Worm (Caenorhabditis elegans): ENCODE measurements around the gene str-149.

The str-149 gene

DNA sequence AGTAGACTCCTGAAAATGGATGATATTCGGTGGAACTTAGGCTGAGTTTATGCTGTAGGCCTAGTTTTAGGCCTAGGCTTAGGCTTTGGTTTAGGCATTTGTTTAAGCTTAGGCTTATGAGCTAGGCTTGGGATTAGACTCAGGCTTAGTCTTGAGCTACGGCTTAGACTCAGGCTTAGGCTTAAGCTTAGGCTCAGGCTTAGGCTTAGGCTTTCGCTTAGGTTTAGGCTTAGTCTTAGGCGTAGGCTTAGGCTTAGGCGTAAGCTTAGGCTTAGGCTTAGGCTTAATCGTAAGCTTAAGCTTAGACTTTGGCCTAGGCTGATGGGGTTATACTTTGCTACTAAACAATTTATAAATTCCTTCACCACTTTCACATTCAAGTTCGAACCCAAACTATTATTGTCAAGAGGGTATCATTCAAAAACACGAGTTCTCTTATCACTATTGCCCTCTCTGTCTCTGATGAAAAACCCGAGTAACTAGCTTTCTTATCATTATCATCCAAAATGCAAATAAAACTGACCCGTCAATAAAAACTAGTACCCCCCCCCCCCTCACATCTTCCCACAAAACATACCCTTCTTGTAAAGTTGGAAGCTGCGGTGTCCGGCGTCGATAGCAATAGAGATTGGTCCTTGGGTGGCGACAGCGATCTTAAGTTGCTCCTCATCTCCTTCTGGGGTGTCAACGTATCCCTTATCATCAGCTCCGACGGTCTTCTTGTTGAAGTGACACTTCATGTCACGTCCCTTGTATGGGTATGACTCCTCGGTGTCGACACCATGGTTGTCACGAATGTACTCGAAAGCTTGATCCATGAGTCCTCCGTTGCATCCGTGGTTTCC is 19.9 kb downstream of the str-149 start:
- TF ChIP-seq scrt-1 (GFP tag; IDR thresholded peaks at IDR 0.05) (no peak), ceh-36 (tag; optimal IDR thresholded peaks at IDR 0.05) (peak; percentile 88), ceh-13 (GFP tag; optimal IDR thresholded peaks at IDR 0.05) (no peak)

DNA sequence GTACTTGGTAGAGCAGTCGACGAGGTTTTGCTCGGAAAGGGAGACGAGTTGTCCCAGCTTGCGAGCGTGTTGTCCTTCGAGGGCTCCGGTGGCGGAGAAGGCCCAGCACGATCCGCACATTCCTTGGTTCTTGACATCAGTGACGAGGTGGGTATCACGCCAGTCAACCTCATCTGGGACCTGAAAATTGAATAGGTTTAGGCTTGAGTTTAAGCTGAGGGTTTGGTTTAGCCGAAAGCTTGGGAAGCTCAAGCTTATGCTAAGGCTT is 20.5 kb downstream of the str-149 start:
- TF ChIP-seq ets-7 (tag; optimal IDR thresholded peaks at IDR 0.05) (no peak), pes-1 (GFP tag; IDR thresholded peaks at IDR 0.05) (no peak), ceh-13 (GFP tag; optimal IDR thresholded peaks at IDR 0.05) (no peak), aly-1 (tag; optimal IDR thresholded peaks at IDR 0.05) (no peak), flt-1 (GFP tag; IDR thresholded peaks at IDR 0.05) (no peak), B0310.2 (tag; optimal IDR thresholded peaks at IDR 0.05) (no peak), F13C5.2 (tag; optimal IDR thresholded peaks at IDR 0.05) (no peak), hmg-4 (GFP tag; optimal IDR thresholded peaks at IDR 0.05) (no peak), ama-1 (optimal IDR thresholded peaks at IDR 0.05) (no peak), tra-4 (tag; optimal IDR thresholded peaks at IDR 0.05) (no peak)

DNA sequence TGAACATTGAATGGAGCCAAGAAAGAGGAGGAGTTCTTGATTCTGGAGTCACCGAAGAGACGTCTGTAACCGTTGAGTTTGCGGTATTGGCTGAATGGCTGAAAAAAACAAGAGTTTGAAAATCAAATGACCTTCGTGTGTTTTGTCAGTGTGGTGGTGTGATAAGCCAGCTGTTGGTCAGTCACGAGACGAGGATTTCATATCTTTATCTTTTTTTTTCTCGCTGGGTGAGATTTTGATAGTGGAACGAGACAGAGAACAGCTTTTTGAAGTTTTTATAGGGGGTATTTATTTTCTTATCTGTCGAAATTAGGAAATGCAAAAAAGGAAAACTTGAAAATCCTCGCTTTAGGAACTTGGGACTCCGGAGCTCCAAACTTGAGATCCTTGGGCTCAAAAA is 21.2 kb downstream of the str-149 start:
- TF ChIP-seq scrt-1 (GFP tag; IDR thresholded peaks at IDR 0.05) (no peak), ama-1 (optimal IDR thresholded peaks at IDR 0.05) (no peak), ceh-36 (tag; optimal IDR thresholded peaks at IDR 0.05) (no peak), tra-4 (tag; optimal IDR thresholded peaks at IDR 0.05) (no peak), sea-1 (GFP tag; conservative IDR thresholded peaks at IDR 0.05) (no peak), B0310.2 (tag; optimal IDR thresholded peaks at IDR 0.05) (no peak), F13C5.2 (tag; optimal IDR thresholded peaks at IDR 0.05) (no peak), ceh-13 (GFP tag; optimal IDR thresholded peaks at IDR 0.05) (no peak), ets-7 (tag; optimal IDR thresholded peaks at IDR 0.05) (no peak)

ce11 chrV:16595140-16595791 is 22.0 kb downstream of the str-149 start, which contains the start of gene cpl-1:
Gene cpl-1 (minus strand): TSS chrV:16595346.
- no peak for TF ChIP-seq ceh-36 (tag; optimal IDR thresholded peaks at IDR 0.05)
- no peak for TF ChIP-seq flt-1 (GFP tag; IDR thresholded peaks at IDR 0.05)
- no peak for TF ChIP-seq pes-1 (GFP tag; IDR thresholded peaks at IDR 0.05)
- TF ChIP-seq ama-1 (optimal IDR thresholded peaks at IDR 0.05): no peak
- no peak for TF ChIP-seq B0310.2 (tag; optimal IDR thresholded peaks at IDR 0.05)
- no peak for TF ChIP-seq F13C5.2 (tag; optimal IDR thresholded peaks at IDR 0.05)
- TF ChIP-seq hmg-4 (GFP tag; optimal IDR thresholded peaks at IDR 0.05): no peak
- no peak for TF ChIP-seq hnd-1 (tag; optimal IDR thresholded peaks at IDR 0.05)
- TF ChIP-seq scrt-1 (GFP tag; IDR thresholded peaks at IDR 0.05): no peak
- TF ChIP-seq tra-4 (tag; optimal IDR thresholded peaks at IDR 0.05): no peak
- no peak for TF ChIP-seq sea-1 (GFP tag; conservative IDR thresholded peaks at IDR 0.05)
- no peak for TF ChIP-seq ets-7 (tag; optimal IDR thresholded peaks at IDR 0.05)
- TF ChIP-seq hmbx-1 (tag; optimal IDR thresholded peaks at IDR 0.05): no peak
- no peak for TF ChIP-seq tbx-11 (GFP tag; IDR thresholded peaks at IDR 0.05)
- no peak for TF ChIP-seq aly-1 (tag; optimal IDR thresholded peaks at IDR 0.05)

DNA sequence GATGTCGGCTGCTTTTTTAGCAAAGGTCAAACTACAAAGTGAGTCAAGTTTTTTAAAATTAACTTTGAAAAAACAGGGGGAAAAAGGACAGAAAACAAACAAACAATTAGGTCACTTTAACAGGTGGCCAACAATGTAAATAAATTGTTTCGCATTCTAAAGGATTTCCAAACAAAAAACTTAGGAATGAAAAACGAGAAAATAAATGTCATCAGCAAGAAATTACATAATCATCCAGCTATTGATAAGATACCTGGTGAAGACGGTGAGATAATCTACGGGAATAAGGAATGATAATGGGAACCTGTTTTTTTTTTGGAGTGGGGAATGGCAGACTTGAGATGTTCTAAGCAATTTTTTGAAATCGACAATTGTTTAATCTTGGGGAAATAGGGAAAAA is 22.8 kb downstream of the str-149 start:
- TF ChIP-seq hnd-1 (tag; optimal IDR thresholded peaks at IDR 0.05) (no peak), hmbx-1 (tag; optimal IDR thresholded peaks at IDR 0.05) (no peak), aly-1 (tag; optimal IDR thresholded peaks at IDR 0.05) (no peak), scrt-1 (GFP tag; IDR thresholded peaks at IDR 0.05) (no peak), B0310.2 (tag; optimal IDR thresholded peaks at IDR 0.05) (no peak), ceh-36 (tag; optimal IDR thresholded peaks at IDR 0.05) (no peak), ceh-13 (GFP tag; optimal IDR thresholded peaks at IDR 0.05) (no peak), flt-1 (GFP tag; IDR thresholded peaks at IDR 0.05) (no peak), hmg-4 (GFP tag; optimal IDR thresholded peaks at IDR 0.05) (no peak), F13C5.2 (tag; optimal IDR thresholded peaks at IDR 0.05) (no peak)

- no peak for TF ChIP-seq pes-1 (GFP tag; IDR thresholded peaks at IDR 0.05)
Observed at ce11 chrV:16598437-16598836, 25.2 kb downstream of the str-149 start.

- TF ChIP-seq sea-1 (GFP tag; conservative IDR thresholded peaks at IDR 0.05) (no peak), hmbx-1 (tag; optimal IDR thresholded peaks at IDR 0.05) (no peak), tbx-37 (GFP tag; conservative IDR thresholded peaks at IDR 0.05) (no peak), scrt-1 (GFP tag; IDR thresholded peaks at IDR 0.05) (no peak), pes-1 (GFP tag; IDR thresholded peaks at IDR 0.05) (no peak), ceh-13 (GFP tag; optimal IDR thresholded peaks at IDR 0.05) (no peak), B0310.2 (tag; optimal IDR thresholded peaks at IDR 0.05) (no peak), ama-1 (optimal IDR thresholded peaks at IDR 0.05) (no peak), hnd-1 (tag; optimal IDR thresholded peaks at IDR 0.05) (no peak), hmg-4 (GFP tag; optimal IDR thresholded peaks at IDR 0.05) (no peak), F13C5.2 (tag; optimal IDR thresholded peaks at IDR 0.05) (no peak), tra-4 (tag; optimal IDR thresholded peaks at IDR 0.05) (no peak), ets-7 (tag; optimal IDR thresholded peaks at IDR 0.05) (no peak), flt-1 (GFP tag; IDR thresholded peaks at IDR 0.05) (no peak), tbx-11 (GFP tag; IDR thresholded peaks at IDR 0.05) (no peak), aly-1 (tag; optimal IDR thresholded peaks at IDR 0.05) (no peak), ceh-36 (tag; optimal IDR thresholded peaks at IDR 0.05) (no peak)
Observed at ce11 chrV:16599835-16600234, 26.6 kb downstream of the str-149 start.

ce11 chrV:16600623-16601022 is 27.4 kb downstream of the str-149 start, which contains the start of gene T03E6.9:
Gene T03E6.9 (minus strand): TSS chrV:16600723.
- TF ChIP-seq ama-1 (optimal IDR thresholded peaks at IDR 0.05) (no peak), sea-1 (GFP tag; conservative IDR thresholded peaks at IDR 0.05) (no peak), tra-4 (tag; optimal IDR thresholded peaks at IDR 0.05) (no peak), hnd-1 (tag; optimal IDR thresholded peaks at IDR 0.05) (no peak), hmbx-1 (tag; optimal IDR thresholded peaks at IDR 0.05) (no peak)
